Fruit fly (Drosophila melanogaster) whole organism, wandering third instar larva: ENCODE measurements around the gene CG32066.
A peak's percentile ranks its signal among the peaks of the same experiment; 100 is the strongest.

Experiments used
- Abd-B ChIP-seq: fragments of >200 bp; optimal IDR thresholded peaks from 2 replicates; lab custom pipeline; 2017; ENCODE audit warnings: missing biosample characterization, missing genetic modification characterization
- CG9705 ChIP-seq: fragments of 200-800 bp; sonication (Bioruptor generic); optimal IDR thresholded peaks from 2 replicates; lab custom pipeline; 2018; ENCODE audit warnings: missing biosample characterization, mild to moderate bottlenecking, missing genetic modification characterization
- CrebA ChIP-seq: fragments of 200-800 bp; sonication (Bioruptor generic); optimal IDR thresholded peaks from 2 replicates; lab custom pipeline; 2016; ENCODE audit warnings: missing biosample characterization, mild to moderate bottlenecking, missing genetic modification characterization, borderline replicate concordance
- Dfd ChIP-seq: fragments of >200 bp; optimal IDR thresholded peaks from 2 replicates; lab custom pipeline; 2017; ENCODE audit warnings: missing biosample characterization, missing genetic modification characterization
- GATAd ChIP-seq: sonication (Bioruptor generic); optimal IDR thresholded peaks from 2 replicates; lab custom pipeline; 2016; ENCODE audit warnings: missing biosample characterization, missing genetic modification characterization
- HLH106 ChIP-seq: fragments of 200-800 bp; optimal IDR thresholded peaks from 3 replicates; lab custom pipeline; 2019; ENCODE audit warnings: missing biosample characterization, mild to moderate bottlenecking, missing genetic modification characterization, moderate library complexity
- Hnf4 ChIP-seq: fragments of 200-800 bp; sonication (Bioruptor generic); optimal IDR thresholded peaks from 2 replicates; lab custom pipeline; 2016; ENCODE audit warnings: missing biosample characterization, mild to moderate bottlenecking, missing genetic modification characterization
- Hr78 ChIP-seq: fragments of >200 bp; optimal IDR thresholded peaks from 2 replicates; lab custom pipeline; 2017; ENCODE audit warnings: missing biosample characterization, missing genetic modification characterization
- Jra ChIP-seq: sonication (Bioruptor generic); optimal IDR thresholded peaks from 2 replicates; lab custom pipeline; 2016; ENCODE audit warnings: missing biosample characterization, missing genetic modification characterization
- Myc ChIP-seq: fragments of >200 bp; optimal IDR thresholded peaks from 2 replicates; lab custom pipeline; 2017
- N ChIP-seq: fragments of >200 bp; optimal IDR thresholded peaks from 2 replicates; lab custom pipeline; 2018; ENCODE audit warnings: missing biosample characterization, missing external identifiers, missing genetic modification characterization
- OdsH ChIP-seq: fragments of 200-800 bp; sonication (Bioruptor generic); optimal IDR thresholded peaks from 2 replicates; lab custom pipeline; 2016; ENCODE audit warnings: missing biosample characterization, mild to moderate bottlenecking, missing genetic modification characterization
- Sp1 ChIP-seq: fragments of 200-800 bp; sonication (Bioruptor generic); optimal IDR thresholded peaks from 3 replicates; lab custom pipeline; 2019; ENCODE audit warnings: missing biosample characterization, mild to moderate bottlenecking, missing genetic modification characterization, moderate library complexity
- Vsx2 ChIP-seq: fragments of 200-300, 225-300 bp; sonication (Bioruptor generic); optimal IDR thresholded peaks from 2 replicates; lab custom pipeline; 2018; ENCODE audit warnings: missing biosample characterization, missing genetic modification characterization; ENCODE audit not compliant: partially characterized antibody
- br ChIP-seq: fragments of 200-800 bp; sonication (Bioruptor generic); optimal IDR thresholded peaks from 2 replicates; lab custom pipeline; 2016; ENCODE audit warnings: missing biosample characterization, missing genetic modification characterization
- brk ChIP-seq: fragments of 200-800 bp; sonication (Bioruptor generic); optimal IDR thresholded peaks from 2 replicates; lab custom pipeline; 2016; ENCODE audit warnings: missing biosample characterization, mild to moderate bottlenecking, missing genetic modification characterization
- dmrt93B ChIP-seq: fragments of 200-800 bp; sonication (Bioruptor generic); optimal IDR thresholded peaks from 2 replicates; lab custom pipeline; 2018; ENCODE audit warnings: missing biosample characterization, mild to moderate bottlenecking, missing genetic modification characterization
- dsf ChIP-seq: sonication (Bioruptor generic); optimal IDR thresholded peaks from 2 replicates; lab custom pipeline; 2016; ENCODE audit warnings: missing biosample characterization, missing genetic modification characterization, borderline replicate concordance
- ey ChIP-seq: fragments of 200-800 bp; sonication (Bioruptor generic); optimal IDR thresholded peaks from 2 replicates; lab custom pipeline; 2016; ENCODE audit warnings: missing biosample characterization, missing genetic modification characterization
- foxo ChIP-seq, 2 experiments: fragments of 200-800 bp; sonication (Bioruptor generic); optimal IDR thresholded peaks; 2 replicates in 1 of 2; 3 replicates in 1 of 2; lab custom pipeline; 2016 to 2017; ENCODE audit warnings: missing biosample characterization in 2 of 2, missing genetic modification characterization in 2 of 2
- h ChIP-seq: fragments of 200-800 bp; sonication (Bioruptor generic); optimal IDR thresholded peaks from 3 replicates; lab custom pipeline; 2016; ENCODE audit warnings: missing biosample characterization, mild to moderate bottlenecking, missing genetic modification characterization
- jim ChIP-seq: fragments of 175-275, 200-325 bp; sonication (Bioruptor generic); optimal IDR thresholded peaks from 2 replicates; lab custom pipeline; 2016; ENCODE audit warnings: missing biosample characterization, mild to moderate bottlenecking, missing genetic modification characterization
- psq ChIP-seq: fragments of 200-800 bp; sonication (Bioruptor generic); optimal IDR thresholded peaks from 3 replicates; lab custom pipeline; 2017; ENCODE audit warnings: missing biosample characterization, mild to moderate bottlenecking, missing genetic modification characterization, moderate library complexity
- sage ChIP-seq: fragments of 200-800 bp; sonication (Bioruptor generic); optimal IDR thresholded peaks from 2 replicates; lab custom pipeline; 2016; ENCODE audit warnings: missing biosample characterization, mild to moderate bottlenecking, missing genetic modification characterization
- sv ChIP-seq: fragments of 200-800 bp; sonication (Bioruptor generic); optimal IDR thresholded peaks from 3 replicates; lab custom pipeline; 2016; ENCODE audit warnings: missing biosample characterization, missing genetic modification characterization
- tai ChIP-seq: sonication (Bioruptor generic); optimal IDR thresholded peaks from 2 replicates; lab custom pipeline; 2016; ENCODE audit warnings: missing biosample characterization, missing genetic modification characterization
- woc ChIP-seq: sonication (Bioruptor generic); optimal IDR thresholded peaks from 2 replicates; lab custom pipeline; 2016; ENCODE audit warnings: missing biosample characterization, mild to moderate bottlenecking, missing genetic modification characterization

CG32066 gene

dm6 chr3L:10637819-10638218, 23.0 kb downstream of the CG32066 start, which contains the start of gene Cnep1r2 (continued):
- TF ChIP-seq Sp1 (GFP tag; lab: Kevin White, UChicago) = peak; percentile 97
- no peak for TF ChIP-seq N
- peak; percentile 99 for TF ChIP-seq HLH106 (tag; lab: Kevin White, UChicago)
- peak in 1 of 2 experiments; percentile 93 for TF ChIP-seq foxo (GFP tag; optimal IDR thresholded peaks at IDR 0.05; lab: Kevin White, UChicago)

dm6 chr3L:10630885-10631359, 29.9 kb downstream of the CG32066 start, which contains the start of the genes CG42535, CG34001 and hay:
CG42535 (minus strand) TSS chr3L:10630935.
CG34001 (plus strand) TSS chr3L:10631079.
hay (plus strand) TSS chr3L:10631079.
- peak; percentile 62 for TF ChIP-seq Myc
- TF ChIP-seq foxo (GFP tag; optimal IDR thresholded peaks at IDR 0.05; lab: Kevin White, UChicago) = peak in 1 of 2 experiments; percentile 5
- TF ChIP-seq psq (GFP tag; lab: Kevin White, UChicago) = no peak

dm6 chr3L:10629969-10630368, 30.8 kb downstream of the CG32066 start, which contains the start of gene CG42536:
CG42536 (minus strand) TSS chr3L:10630069.
- TF ChIP-seq N (no peak), br (GFP tag; lab: Kevin White, UChicago) (no peak), tai (GFP tag; lab: Kevin White, UChicago) (no peak), sv (no peak), foxo (GFP tag; optimal IDR thresholded peaks at IDR 0.05; lab: Kevin White, UChicago) (no peak), dsf (GFP tag; lab: Kevin White, UChicago) (no peak), psq (GFP tag; lab: Kevin White, UChicago) (no peak), CrebA (GFP tag; lab: Kevin White, UChicago) (no peak), ey (GFP tag; lab: Kevin White, UChicago) (no peak), Hnf4 (GFP tag; lab: Kevin White, UChicago) (no peak), woc (GFP tag; lab: Kevin White, UChicago) (no peak)

dm6 chr3L:10628384-10628783, 32.4 kb downstream of the CG32066 start, which contains the start of gene CG14151:
CG14151 (minus strand) TSS chr3L:10628484.
- TF ChIP-seq brk (GFP tag; lab: Kevin White, UChicago) = no peak
- TF ChIP-seq Hr78 (GFP tag; lab: Kevin White, UChicago) = no peak
- no peak for TF ChIP-seq Abd-B (GFP tag; lab: Kevin White, UChicago)
- no peak for TF ChIP-seq HLH106 (tag; lab: Kevin White, UChicago)
- no peak for TF ChIP-seq Vsx2 (GFP tag; lab: Kevin White, UChicago)
- no peak for TF ChIP-seq jim
- no peak for TF ChIP-seq dmrt93B (GFP tag; lab: Kevin White, UChicago)

- TF ChIP-seq dsf (GFP tag; lab: Kevin White, UChicago) (no peak), sage (GFP tag; lab: Kevin White, UChicago) (no peak), woc (GFP tag; lab: Kevin White, UChicago) (no peak)
Measured at dm6 chr3L:10626199-10626598, 34.6 kb downstream of the CG32066 start, which contains the start of gene CG34238. CG34238 (plus strand) TSS chr3L:10626499.

- TF ChIP-seq CG9705 (no peak), OdsH (no peak), woc (GFP tag; lab: Kevin White, UChicago) (no peak), sv (no peak), ey (GFP tag; lab: Kevin White, UChicago) (no peak), GATAd (no peak), dmrt93B (GFP tag; lab: Kevin White, UChicago) (no peak), Hr78 (GFP tag; lab: Kevin White, UChicago) (no peak), h (GFP tag; lab: Kevin White, UChicago) (no peak), Dfd (GFP tag; lab: Kevin White, UChicago) (no peak), br (GFP tag; lab: Kevin White, UChicago) (no peak), Jra (GFP tag; lab: Kevin White, UChicago) (no peak), Myc (no peak), brk (GFP tag; lab: Kevin White, UChicago) (no peak), CrebA (GFP tag; lab: Kevin White, UChicago) (no peak)
Measured at dm6 chr3L:10625499-10625898, 35.3 kb downstream of the CG32066 start, which contains the start of gene CG43127. CG43127 (minus strand) TSS chr3L:10625599.
